Worm (Caenorhabditis elegans) whole organism, late embryonic: ENCODE measurements around the gene dgk-1.

Experiments
- ama-1 ChIP-seq: fragments of 150-350 bp; optimal IDR thresholded peaks from 2 replicates; lab custom pipeline; 2014
- ceh-22 ChIP-seq: sonication (generic microtip); optimal IDR thresholded peaks from 2 replicates; lab custom pipeline; 2017; ENCODE audit warnings: missing biosample characterization, missing genetic modification characterization
- ceh-31 ChIP-seq: sonication (generic microtip); optimal IDR thresholded peaks from 2 replicates; lab custom pipeline; 2016; ENCODE audit warnings: missing genetic modification characterization, missing compliant biosample characterization
- ceh-45 ChIP-seq: fragments of 200-800 bp; sonication (Bioruptor generic); IDR thresholded peaks from 2 replicates; pipeline ENCODE4 v1.3.6; 2022; ENCODE audit warnings: missing genetic modification reagents, missing genetic modification characterization, missing compliant biosample characterization
- hlh-13 ChIP-seq: fragments of 200-800 bp; sonication (Bioruptor generic); optimal IDR thresholded peaks from 2 replicates; lab custom pipeline; 2018; ENCODE audit warnings: mild to moderate bottlenecking, missing genetic modification characterization, missing compliant biosample characterization
- hlh-8 ChIP-seq: sonication (generic microtip); optimal IDR thresholded peaks from 2 replicates; lab custom pipeline; 2016; ENCODE audit warnings: missing genotype, missing genetic modification characterization, missing compliant biosample characterization
- nhr-11 ChIP-seq: fragments of 150-350 bp; optimal IDR thresholded peaks from 2 replicates; lab custom pipeline; 2014; ENCODE audit warnings: missing biosample characterization, missing genetic modification characterization
- rnt-1 ChIP-seq: sonication (generic microtip); optimal IDR thresholded peaks from 2 replicates; lab custom pipeline; 2016; ENCODE audit warnings: missing genetic modification characterization, missing compliant biosample characterization
- sox-2 ChIP-seq: fragments of 200-800 bp; sonication (Bioruptor generic); IDR thresholded peaks from 2 replicates; pipeline ENCODE4 v1.3.6; 2022; ENCODE audit warnings: missing genetic modification reagents, missing genetic modification characterization, missing compliant biosample characterization
- unc-3 ChIP-seq, 2 experiments: fragments of 200-800 bp in 1 of 2; sonication (Bioruptor generic) in 1 of 2; sonication (generic microtip) in 1 of 2; conservative IDR thresholded peaks in 1 of 2; optimal IDR thresholded peaks in 1 of 2; 2 replicates each; pipeline versions ENCODE4 v1.3.6 to Lab custom; 2016 to 2022; ENCODE audit warnings: missing compliant biosample characterization in 2 of 2, missing genetic modification characterization in 2 of 2, missing genetic modification reagents in 1 of 2

DNA sequence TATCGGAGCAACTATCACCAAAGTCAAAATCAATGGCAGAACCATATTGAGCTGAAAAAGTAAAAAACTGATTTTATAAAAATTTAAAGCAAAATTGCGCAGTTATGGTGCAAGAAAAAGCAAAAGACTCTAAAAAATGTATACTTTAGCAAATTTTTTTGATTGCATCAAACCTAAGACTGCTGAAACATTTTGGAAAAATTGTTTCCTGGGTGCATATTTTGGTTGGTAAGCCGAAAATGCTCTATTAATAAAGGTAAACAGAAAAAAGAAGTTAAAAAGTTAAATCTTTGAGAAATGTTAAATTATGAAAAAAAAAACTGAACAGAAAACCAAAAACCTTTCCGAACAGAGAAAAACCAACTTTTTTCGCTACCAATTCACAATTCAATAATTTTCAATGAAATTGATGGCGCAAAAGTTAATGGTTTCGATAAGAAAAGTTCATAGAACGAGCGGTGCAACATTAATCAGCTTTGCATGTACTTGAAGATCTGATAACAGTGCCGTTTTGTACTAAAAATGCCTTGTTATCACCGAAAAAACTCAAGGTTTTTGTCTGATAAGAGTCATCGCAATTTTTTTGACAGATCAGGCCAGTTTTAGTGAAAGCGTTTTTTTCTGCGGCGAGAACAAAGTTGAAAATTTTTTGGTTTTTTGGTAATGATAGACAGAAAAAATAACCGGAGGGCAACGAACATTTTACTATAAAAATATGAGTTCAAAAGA lies 13.1 kb downstream of the dgk-1 start, which contains the start of gene abhd-3.2:
- TF ChIP-seq unc-3 (GFP tag; conservative IDR thresholded peaks at IDR 0.05; lab: Robert Waterston, UW) (no peak), unc-3 (tag; optimal IDR thresholded peaks at IDR 0.05; lab: Kevin White, UChicago) (no peak), hlh-13 (GFP tag; lab: Kevin White, UChicago) (no peak), hlh-8 (no peak), ceh-31 (tag; lab: Kevin White, UChicago) (no peak), ceh-22 (tag; lab: Kevin White, UChicago) (no peak), ceh-45 (GFP tag; lab: Robert Waterston, UW) (no peak), nhr-11 (tag; lab: Kevin White, UChicago) (no peak), rnt-1 (tag; lab: Kevin White, UChicago) (no peak), ama-1 (lab: Kevin White, UChicago) (no peak), sox-2 (GFP tag; lab: Robert Waterston, UW) (no peak)
